Fruit fly (Drosophila melanogaster): ENCODE data around the gene CG11251.

- TF ChIP-seq CTCF (optimal IDR thresholded peaks at IDR 0.05) (no peak), CG8478 (optimal IDR thresholded peaks at IDR 0.05) (no peak)
These were observed 46.2 kb upstream of the CG11251 start, which contains the start of gene CG33262 for dm6 chr3L:13135969-13136368.
